Fruit fly (Drosophila melanogaster) whole organism, adult: ENCODE results near the gene Ltn1.

Source experiments
- CG7101 ChIP-seq: fragments of 200-800 bp; sonication (Bioruptor generic); optimal IDR thresholded peaks from 2 replicates; lab custom pipeline; 2018; ENCODE audit warnings: missing biosample characterization, mild to moderate bottlenecking, missing genetic modification characterization, moderate library complexity
- Mnt ChIP-seq: fragments of 200-800 bp; sonication (Bioruptor generic); optimal IDR thresholded peaks from 2 replicates; lab custom pipeline; 2016; ENCODE audit warnings: missing biosample characterization, mild to moderate bottlenecking, missing genetic modification characterization
- cic ChIP-seq: fragments of 200-800 bp; sonication (Bioruptor generic); optimal IDR thresholded peaks from 2 replicates; lab custom pipeline; 2017; ENCODE audit warnings: missing biosample characterization, mild to moderate bottlenecking, missing genetic modification characterization, moderate library complexity
- tj ChIP-seq: fragments of 200-800 bp; sonication (Bioruptor generic); optimal IDR thresholded peaks from 3 replicates; lab custom pipeline; 2017; ENCODE audit warnings: missing biosample characterization, mild to moderate bottlenecking, missing genetic modification characterization, moderate library complexity
- toe ChIP-seq: fragments of 200-800 bp; sonication (Bioruptor generic); optimal IDR thresholded peaks from 2 replicates; lab custom pipeline; 2016; ENCODE audit warnings: missing biosample characterization, missing genetic modification characterization

dm6 chr3L:19496600-19496999 is 55.5 kb downstream of the Ltn1 start:
- TF ChIP-seq Mnt: no peak
- TF ChIP-seq toe: no peak
- no peak for TF ChIP-seq CG7101 (tag; lab: Kevin White, UChicago)
- no peak for TF ChIP-seq tj (GFP tag; lab: Kevin White, UChicago)
- no peak for TF ChIP-seq cic
